Worm (Caenorhabditis elegans): ENCODE measurements around the gene samp-1.

The samp-1 gene

DNA sequence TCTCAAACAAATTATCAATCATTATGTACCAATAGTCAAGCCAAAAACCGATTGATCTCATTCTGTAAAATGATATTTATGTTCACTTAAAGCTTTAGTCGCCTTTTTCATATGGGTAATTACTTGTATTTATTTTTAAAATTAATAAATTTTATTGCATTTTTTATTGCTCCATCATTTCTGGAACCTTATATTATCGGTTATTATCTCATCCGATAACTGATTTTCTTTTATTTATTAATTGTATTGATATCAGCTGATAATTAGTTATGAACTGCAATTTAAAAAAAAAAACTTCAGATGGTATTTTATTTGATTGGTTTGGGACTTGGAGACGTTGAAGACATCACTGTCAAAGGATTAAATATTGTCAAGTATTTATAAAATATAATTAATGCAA lies 47.2 kb downstream of the samp-1 start, which contains the start of gene dph-5:
Gene dph-5, plus strand, starts transcription at position 301 of the 400 bp plus-strand sequence.
- TF ChIP-seq ceh-82 (tag; optimal IDR thresholded peaks at IDR 0.05) (no peak), lin-15B (tag; optimal IDR thresholded peaks at IDR 0.05) (no peak), mml-1 (tag; optimal IDR thresholded peaks at IDR 0.05) (no peak), hmg-11 (tag; optimal IDR thresholded peaks at IDR 0.05) (no peak), eor-1 (tag; optimal IDR thresholded peaks at IDR 0.05) (no peak), jun-1 (tag; optimal IDR thresholded peaks at IDR 0.05) (no peak), sea-2 (GFP tag; optimal IDR thresholded peaks at IDR 0.05) (no peak), elt-1 (tag; optimal IDR thresholded peaks at IDR 0.05) (no peak), ZK546.5 (tag; optimal IDR thresholded peaks at IDR 0.05) (no peak)

DNA sequence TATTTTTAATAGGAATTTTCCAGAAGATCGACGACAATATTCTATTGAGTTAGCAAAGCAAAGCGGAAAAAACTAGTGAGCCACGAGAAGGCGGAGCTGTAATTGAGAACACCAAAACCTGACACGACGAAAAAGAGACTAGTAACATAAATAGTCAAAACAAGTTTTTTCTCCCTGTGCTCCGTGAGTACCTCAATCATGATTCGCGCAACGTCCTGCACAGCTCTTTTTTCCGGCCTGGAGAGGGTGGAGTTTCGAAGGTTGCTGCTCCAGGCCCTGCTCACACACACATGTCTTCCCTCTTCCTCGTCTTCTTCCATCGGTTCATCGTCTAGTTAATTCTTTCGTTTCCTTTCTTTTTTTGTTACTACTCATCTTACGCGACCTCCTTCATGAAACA lies 48.9 kb downstream of the samp-1 start, which contains the start of gene clh-2:
Gene clh-2, plus strand, starts transcription at position 301 of the 400 bp plus-strand sequence.
- no peak for TF ChIP-seq ztf-4 (tag; optimal IDR thresholded peaks at IDR 0.05)
- TF ChIP-seq elt-1 (tag; optimal IDR thresholded peaks at IDR 0.05) = no peak
- no peak for TF ChIP-seq elt-3 (tag; optimal IDR thresholded peaks at IDR 0.05)
- no peak for TF ChIP-seq nhr-43 (tag; optimal IDR thresholded peaks at IDR 0.05; ENCODE audit: poor library complexity, severe bottlenecking)
- TF ChIP-seq ama-1 (optimal IDR thresholded peaks at IDR 0.05) = no peak
- TF ChIP-seq nhr-67 (tag; optimal IDR thresholded peaks at IDR 0.05) = no peak
- no peak for TF ChIP-seq ceh-82 (tag; optimal IDR thresholded peaks at IDR 0.05)
- no peak for TF ChIP-seq nhr-12 (tag; optimal IDR thresholded peaks at IDR 0.05)
- no peak for TF ChIP-seq fos-1 (tag; optimal IDR thresholded peaks at IDR 0.05)
- no peak for TF ChIP-seq snpc-4 (tag; optimal IDR thresholded peaks at IDR 0.05)
- no peak for TF ChIP-seq jun-1 (tag; optimal IDR thresholded peaks at IDR 0.05)
- no peak for TF ChIP-seq aly-2 (tag; optimal IDR thresholded peaks at IDR 0.05)
- no peak for TF ChIP-seq daf-12 (tag; optimal IDR thresholded peaks at IDR 0.05)
- TF ChIP-seq mdl-1 (tag; optimal IDR thresholded peaks at IDR 0.05) = no peak

DNA sequence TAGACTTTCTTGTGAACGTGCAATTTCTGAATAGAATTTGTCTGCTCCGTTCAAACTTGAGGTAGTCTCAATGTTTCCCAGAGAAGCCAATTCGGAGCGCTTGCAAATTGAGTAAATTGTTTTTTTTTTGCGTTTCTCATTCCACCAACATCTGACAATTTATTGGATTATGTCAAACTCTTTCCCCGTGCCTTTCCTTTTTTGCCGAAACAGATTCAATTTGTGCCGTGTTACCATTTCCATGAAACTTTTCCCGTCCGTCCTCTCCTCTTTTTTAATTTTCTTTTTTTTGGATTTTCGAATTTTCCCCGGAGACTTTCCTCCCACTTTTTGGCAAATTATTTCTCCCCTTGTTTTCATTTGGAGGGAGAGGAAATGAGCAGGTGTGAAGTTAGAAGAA lies 50.8 kb downstream of the samp-1 start:
- TF ChIP-seq sea-2 (GFP tag; optimal IDR thresholded peaks at IDR 0.05) (no peak), mdl-1 (tag; optimal IDR thresholded peaks at IDR 0.05) (no peak), jun-1 (tag; optimal IDR thresholded peaks at IDR 0.05) (no peak), snpc-4 (tag; optimal IDR thresholded peaks at IDR 0.05) (no peak)
